Fruit fly (Drosophila melanogaster): ENCODE results near the gene mtrm.

dm6 chr3L:8363266-8363665, 49.5 kb upstream of the mtrm start:
- no peak for TF ChIP-seq CG8478 (optimal IDR thresholded peaks at IDR 0.05)
- TF ChIP-seq CTCF (optimal IDR thresholded peaks at IDR 0.05), result no peak

Measured in S2 (cell line).